Worm (Caenorhabditis elegans) whole organism, early embryonic: ENCODE measurements around the gene mab-10.

Experiments used
- B0310.2 ChIP-seq: sonication (generic microtip); optimal IDR thresholded peaks from 2 replicates; lab custom pipeline; 2016; ENCODE audit warnings: mild to moderate bottlenecking, missing genetic modification characterization, missing compliant biosample characterization
- F13C5.2 ChIP-seq: sonication (generic microtip); optimal IDR thresholded peaks from 2 replicates; lab custom pipeline; 2017; ENCODE audit warnings: mild to moderate bottlenecking, missing genetic modification characterization, inconsistent platforms, missing compliant biosample characterization
- aly-1 ChIP-seq: sonication (generic microtip); optimal IDR thresholded peaks from 2 replicates; lab custom pipeline; 2016; ENCODE audit warnings: missing genetic modification characterization, missing compliant biosample characterization
- ama-1 ChIP-seq: fragments of 150-350 bp; optimal IDR thresholded peaks from 2 replicates; lab custom pipeline; 2014
- ceh-36 ChIP-seq: sonication (generic microtip); optimal IDR thresholded peaks from 2 replicates; lab custom pipeline; 2016; ENCODE audit warnings: missing genetic modification characterization, inconsistent platforms, missing compliant biosample characterization
- ets-7 ChIP-seq: sonication (generic microtip); optimal IDR thresholded peaks from 2 replicates; lab custom pipeline; 2016; ENCODE audit warnings: missing genotype, missing genetic modification characterization, missing compliant biosample characterization
- flt-1 ChIP-seq: fragments of 200-800 bp; sonication (Bioruptor generic); IDR thresholded peaks from 2 replicates; pipeline ENCODE4 v1.3.6; 2022; ENCODE audit warnings: missing genetic modification characterization, missing compliant biosample characterization
- hmg-4 ChIP-seq: fragments of 200-800 bp; sonication (Bioruptor generic); optimal IDR thresholded peaks from 2 replicates; lab custom pipeline; 2018; ENCODE audit warnings: mild to moderate bottlenecking, missing genetic modification characterization, missing compliant biosample characterization
- scrt-1 ChIP-seq: fragments of 200-800 bp; sonication (Bioruptor generic); IDR thresholded peaks from 2 replicates; pipeline ENCODE4 v1.3.6; 2022; ENCODE audit warnings: missing genetic modification characterization, missing compliant biosample characterization
- tbx-11 ChIP-seq: fragments of 200-800 bp; sonication (Bioruptor generic); IDR thresholded peaks from 2 replicates; pipeline ENCODE4 v1.3.6; 2022; ENCODE audit warnings: missing genetic modification characterization, missing compliant biosample characterization
- tbx-37 ChIP-seq: fragments of 200-800 bp; sonication (Bioruptor generic); conservative IDR thresholded peaks from 2 replicates; pipeline ENCODE4 v1.3.6; 2022; ENCODE audit warnings: missing genetic modification reagents, missing genetic modification characterization, missing compliant biosample characterization
- tra-4 ChIP-seq: sonication (generic microtip); optimal IDR thresholded peaks from 2 replicates; lab custom pipeline; 2017; ENCODE audit warnings: missing genetic modification characterization, missing compliant biosample characterization

DNA sequence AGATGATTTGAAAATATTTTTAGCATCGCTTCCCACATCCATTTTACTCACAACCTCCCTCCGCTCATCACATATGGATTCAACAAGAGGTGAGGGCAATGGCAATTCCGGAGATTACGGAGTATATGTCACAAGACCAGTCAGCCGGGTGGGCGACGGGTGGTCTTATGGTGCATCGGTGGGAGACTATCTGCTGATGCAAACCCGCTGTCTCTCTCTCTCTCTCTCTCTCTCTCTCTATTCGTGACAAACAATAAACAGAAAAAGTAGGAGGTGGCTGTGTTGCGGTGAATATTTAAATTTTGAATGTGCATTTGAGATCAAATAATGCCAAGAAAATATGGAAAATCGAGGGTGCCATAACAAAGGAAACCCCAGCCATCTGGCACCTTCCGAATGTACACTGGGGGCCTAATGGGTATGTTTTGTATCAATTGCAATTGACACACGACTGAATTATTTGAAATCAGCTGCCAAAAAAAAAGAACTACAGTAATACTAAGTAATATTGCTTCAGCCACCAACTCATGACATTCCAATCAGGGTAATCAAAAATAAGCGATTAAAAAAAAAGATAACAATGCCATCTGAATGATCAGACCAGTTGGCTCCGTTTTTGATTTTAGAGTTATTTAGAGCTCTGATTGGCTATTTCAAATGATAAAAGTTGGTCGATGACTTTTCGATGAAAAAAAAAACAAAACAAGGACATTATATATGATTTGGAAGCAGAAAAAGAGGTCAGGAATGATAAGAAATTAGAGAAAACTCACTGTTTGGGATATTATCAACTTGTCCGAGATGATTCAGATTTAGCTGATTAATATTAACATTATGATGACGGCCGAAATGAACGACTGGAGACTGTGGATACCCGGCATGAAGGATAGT, 20.2 kb downstream of the mab-10 start:
- no peak for TF ChIP-seq F13C5.2 (tag; lab: Kevin White, UChicago)
- peak; percentile 40 for TF ChIP-seq hmg-4 (GFP tag; lab: Kevin White, UChicago)
- TF ChIP-seq B0310.2, result no peak
- no peak for TF ChIP-seq flt-1 (GFP tag; lab: Robert Waterston, UW)
- TF ChIP-seq ama-1 (lab: Kevin White, UChicago), result peak; percentile 0
- no peak for TF ChIP-seq tra-4
- no peak for TF ChIP-seq tbx-11
- no peak for TF ChIP-seq aly-1
- TF ChIP-seq tbx-37, result no peak
- TF ChIP-seq scrt-1, result no peak
- no peak for TF ChIP-seq ceh-36
- no peak for TF ChIP-seq ets-7 (tag; lab: Kevin White, UChicago)
